Fruit fly (Drosophila melanogaster) whole organism, pupa: ENCODE data around the gene CG6962.

ENCODE experiments used
- CG10348 ChIP-seq: fragments of 200-800 bp; sonication (Bioruptor generic); IDR thresholded peaks from 2 replicates; pipeline ENCODE4 v1.3.6; 2022; ENCODE audit warnings: missing biosample characterization, missing genetic modification characterization
- CG12605 ChIP-seq: fragments of 200-800 bp; sonication (Bioruptor generic); IDR thresholded peaks from 2 replicates; pipeline ENCODE4 v1.3.6; 2022; ENCODE audit warnings: missing biosample characterization, missing genetic modification characterization
- CG13204 ChIP-seq: fragments of 200-800 bp; sonication (Bioruptor generic); optimal IDR thresholded peaks from 2 replicates; lab custom pipeline; 2018; ENCODE audit warnings: missing biosample characterization, mild to moderate bottlenecking, missing genetic modification characterization, moderate library complexity
- CG14655 ChIP-seq: fragments of 200-800 bp; sonication (Bioruptor generic); optimal IDR thresholded peaks from 3 replicates; lab custom pipeline; 2017; ENCODE audit warnings: mild to moderate bottlenecking, missing biosample characterization, missing genetic modification reagents, missing genetic modification characterization
- CG15710 ChIP-seq: fragments of 200-800 bp; sonication (Bioruptor generic); optimal IDR thresholded peaks from 2 replicates; lab custom pipeline; 2018; ENCODE audit warnings: missing biosample characterization, mild to moderate bottlenecking, missing genetic modification characterization, moderate library complexity
- CG17806 ChIP-seq: fragments of 200-800 bp; sonication (Bioruptor generic); optimal IDR thresholded peaks from 2 replicates; lab custom pipeline; 2018; ENCODE audit warnings: missing biosample characterization, mild to moderate bottlenecking, missing genetic modification characterization, moderate library complexity
- CG32121 ChIP-seq: fragments of 200-800 bp; sonication (Bioruptor generic); IDR thresholded peaks from 2 replicates; pipeline ENCODE4 v1.3.6; 2022; ENCODE audit warnings: missing biosample characterization, missing genetic modification characterization
- CG34367 ChIP-seq: fragments of 200-800 bp; sonication (Bioruptor generic); optimal IDR thresholded peaks from 2 replicates; lab custom pipeline; 2018; ENCODE audit warnings: missing biosample characterization, mild to moderate bottlenecking, missing genetic modification characterization
- CG4496 ChIP-seq: fragments of 200-800 bp; sonication (Bioruptor generic); IDR thresholded peaks from 3 replicates; pipeline ENCODE4 v1.3.6; 2022; ENCODE audit warnings: missing biosample characterization, missing genetic modification characterization
- CG8159 ChIP-seq: fragments of 200-800 bp; sonication (Bioruptor generic); optimal IDR thresholded peaks from 3 replicates; lab custom pipeline; 2018; ENCODE audit warnings: missing biosample characterization, mild to moderate bottlenecking, missing genetic modification characterization, moderate library complexity
- CG8301 ChIP-seq: fragments of 200-800 bp; sonication (Bioruptor generic); optimal IDR thresholded peaks from 2 replicates; lab custom pipeline; 2018; ENCODE audit warnings: missing biosample characterization, mild to moderate bottlenecking, missing genetic modification characterization
- CG9948 ChIP-seq: fragments of 200-800 bp; sonication (Bioruptor generic); optimal IDR thresholded peaks from 2 replicates; lab custom pipeline; 2018; ENCODE audit warnings: missing biosample characterization, mild to moderate bottlenecking, missing genetic modification characterization, moderate library complexity
- D1 ChIP-seq: fragments of 200-800 bp; sonication (Bioruptor generic); optimal IDR thresholded peaks from 2 replicates; lab custom pipeline; 2018; ENCODE audit warnings: missing biosample characterization, mild to moderate bottlenecking, missing genetic modification characterization, moderate library complexity
- EcR ChIP-seq: fragments of 200-800 bp; sonication (Bioruptor generic); optimal IDR thresholded peaks from 3 replicates; lab custom pipeline; 2019; ENCODE audit warnings: missing biosample characterization, missing genetic modification characterization, mild to moderate bottlenecking, moderate library complexity, missing genetic modification reagents
- Ets98B ChIP-seq: fragments of 200-800 bp; sonication (Bioruptor generic); IDR thresholded peaks from 2 replicates; pipeline ENCODE4 v1.3.6; 2022; ENCODE audit warnings: missing biosample characterization, missing genetic modification characterization
- Pif1A ChIP-seq: fragments of 200-800 bp; sonication (Bioruptor generic); optimal IDR thresholded peaks from 3 replicates; lab custom pipeline; 2016; ENCODE audit warnings: missing biosample characterization, missing genetic modification characterization
- Pif1B ChIP-seq: fragments of 200-800 bp; sonication (Bioruptor generic); optimal IDR thresholded peaks from 3 replicates; lab custom pipeline; 2016; ENCODE audit warnings: missing biosample characterization, missing genetic modification characterization
- Snoo ChIP-seq: fragments of 200-800 bp; sonication (Bioruptor generic); optimal IDR thresholded peaks from 3 replicates; lab custom pipeline; 2017; ENCODE audit warnings: missing biosample characterization, mild to moderate bottlenecking, missing genetic modification characterization, inconsistent platforms
- fd96Ca ChIP-seq: fragments of 200-800 bp; sonication (Bioruptor generic); IDR thresholded peaks from 3 replicates; pipeline ENCODE4 v1.3.6; 2022; ENCODE audit warnings: missing biosample characterization, missing genetic modification characterization
- gl ChIP-seq: fragments of 200-800 bp; sonication (Bioruptor generic); optimal IDR thresholded peaks from 2 replicates; lab custom pipeline; 2018; ENCODE audit warnings: missing biosample characterization, mild to moderate bottlenecking, missing genetic modification characterization
- rn ChIP-seq: fragments of 200-800 bp; sonication (Bioruptor generic); IDR thresholded peaks from 2 replicates; pipeline ENCODE4 v1.3.6; 2022; ENCODE audit warnings: missing biosample characterization, missing genetic modification characterization

CG6962 gene

dm6 chr3R:11893197-11893596 is 10.9 kb upstream of the CG6962 start, which contains the start of gene Dnali1:
TSS of gene Dnali1 (minus strand) at chr3R:11893297.
- TF ChIP-seq CG32121 (no peak), Snoo (tag; lab: Kevin White, UChicago) (no peak), gl (no peak)

dm6 chr3R:11888038-11888567 is 5.8 kb upstream of the CG6962 start:
- TF ChIP-seq gl (no peak), Pif1B (GFP tag; lab: Kevin White, UChicago) (peak; percentile 65), CG12605 (GFP tag; lab: Robert Waterston, UW) (peak; percentile 43; the same call in 1 of the 2 replicates), CG15710 (tag; lab: Kevin White, UChicago) (no peak), CG17806 (tag; lab: Kevin White, UChicago) (no peak), CG10348 (no peak), CG34367 (no peak), EcR (no peak), CG32121 (no peak), D1 (tag; lab: Kevin White, UChicago) (no peak), CG9948 (tag; lab: Kevin White, UChicago) (no peak), Ets98B (GFP tag; lab: Robert Waterston, UW) (no peak; the same call in 1 of the 2 replicates), Snoo (tag; lab: Kevin White, UChicago) (no peak), CG13204 (no peak), CG14655 (no peak), CG8159 (peak; percentile 12), Pif1A (GFP tag; lab: Kevin White, UChicago) (no peak), fd96Ca (GFP tag; lab: Robert Waterston, UW) (peak; percentile 48; the same call in 1 of the 3 replicates), CG4496 (GFP tag; lab: Robert Waterston, UW) (peak; percentile 65), rn (GFP tag; lab: Robert Waterston, UW) (no peak), CG8301 (tag; lab: Kevin White, UChicago) (no peak)

- peak; percentile 92 for TF ChIP-seq CG34367
- peak; percentile 61 for TF ChIP-seq rn (GFP tag; lab: Robert Waterston, UW)
- TF ChIP-seq CG8301 (tag; lab: Kevin White, UChicago) = peak; percentile 91
- TF ChIP-seq gl = peak; percentile 79
- peak; percentile 92 for TF ChIP-seq D1 (tag; lab: Kevin White, UChicago)
- TF ChIP-seq CG14655 = peak; percentile 94
- peak; percentile 92 for TF ChIP-seq Snoo (tag; lab: Kevin White, UChicago)
- peak; percentile 71 for TF ChIP-seq EcR
- TF ChIP-seq CG17806 (tag; lab: Kevin White, UChicago) = peak; percentile 90
- peak; percentile 94 for TF ChIP-seq CG9948 (tag; lab: Kevin White, UChicago)
- peak; percentile 95 for TF ChIP-seq CG15710 (tag; lab: Kevin White, UChicago)
- TF ChIP-seq CG12605 (GFP tag; lab: Robert Waterston, UW) = peak; percentile 61
- peak; percentile 82; the same call in 1 of the 2 replicates for TF ChIP-seq CG32121
- TF ChIP-seq Pif1B (GFP tag; lab: Kevin White, UChicago) = peak; percentile 88
- TF ChIP-seq Pif1A (GFP tag; lab: Kevin White, UChicago) = peak; percentile 80
- peak; percentile 82 for TF ChIP-seq CG4496 (GFP tag; lab: Robert Waterston, UW)
- peak; percentile 66 for TF ChIP-seq CG13204
- peak; percentile 84 for TF ChIP-seq fd96Ca (GFP tag; lab: Robert Waterston, UW)
- TF ChIP-seq CG10348 = peak; percentile 63
- TF ChIP-seq CG8159 = peak; percentile 94
- TF ChIP-seq Ets98B (GFP tag; lab: Robert Waterston, UW) = peak; percentile 81
These were observed 5.0 kb upstream of the CG6962 start, which contains the start of gene mthl5 for dm6 chr3R:11887114-11888037. TSS of gene mthl5 (minus strand) at chr3R:11887168.

- TF ChIP-seq CG10348 = no peak
- TF ChIP-seq CG8301 (tag; lab: Kevin White, UChicago) = no peak
- no peak for TF ChIP-seq CG15710 (tag; lab: Kevin White, UChicago)
- no peak for TF ChIP-seq Ets98B (GFP tag; lab: Robert Waterston, UW)
- TF ChIP-seq Pif1A (GFP tag; lab: Kevin White, UChicago) = no peak
- TF ChIP-seq CG12605 (GFP tag; lab: Robert Waterston, UW) = no peak
- no peak for TF ChIP-seq CG17806 (tag; lab: Kevin White, UChicago)
- no peak for TF ChIP-seq CG34367
- TF ChIP-seq fd96Ca (GFP tag; lab: Robert Waterston, UW) = no peak
- no peak for TF ChIP-seq EcR
- no peak for TF ChIP-seq Snoo (tag; lab: Kevin White, UChicago)
- no peak for TF ChIP-seq D1 (tag; lab: Kevin White, UChicago)
- no peak for TF ChIP-seq rn (GFP tag; lab: Robert Waterston, UW)
- TF ChIP-seq CG14655 = no peak
These were observed 795 bp upstream of the CG6962 start for dm6 chr3R:11883129-11883528.

dm6 chr3R:11877162-11877561 is 5.2 kb downstream of the CG6962 start, which contains the start of gene sad:
TSS of gene sad (plus strand) at chr3R:11877235.
- TF ChIP-seq CG12605 (GFP tag; lab: Robert Waterston, UW) (no peak), CG4496 (GFP tag; lab: Robert Waterston, UW) (no peak), CG9948 (tag; lab: Kevin White, UChicago) (no peak), CG14655 (no peak), CG8159 (no peak), gl (no peak), CG32121 (no peak)
